Worm (Caenorhabditis elegans) whole organism, early embryonic: ENCODE results near the gene C25F9.10.

Experiments
- B0310.2 ChIP-seq: sonication (generic microtip); optimal IDR thresholded peaks from 2 replicates; lab custom pipeline; 2016; ENCODE audit warnings: mild to moderate bottlenecking, missing genetic modification characterization, missing compliant biosample characterization
- F13C5.2 ChIP-seq: sonication (generic microtip); optimal IDR thresholded peaks from 2 replicates; lab custom pipeline; 2017; ENCODE audit warnings: mild to moderate bottlenecking, missing genetic modification characterization, inconsistent platforms, missing compliant biosample characterization
- ama-1 ChIP-seq: fragments of 150-350 bp; optimal IDR thresholded peaks from 2 replicates; lab custom pipeline; 2014
- hnd-1 ChIP-seq: sonication (generic microtip); optimal IDR thresholded peaks from 2 replicates; lab custom pipeline; 2016; ENCODE audit warnings: missing genetic modification characterization, missing compliant biosample characterization
- scrt-1 ChIP-seq: fragments of 200-800 bp; sonication (Bioruptor generic); IDR thresholded peaks from 2 replicates; pipeline ENCODE4 v1.3.6; 2022; ENCODE audit warnings: missing genetic modification characterization, missing compliant biosample characterization
- tra-4 ChIP-seq: sonication (generic microtip); optimal IDR thresholded peaks from 2 replicates; lab custom pipeline; 2017; ENCODE audit warnings: missing genetic modification characterization, missing compliant biosample characterization

DNA sequence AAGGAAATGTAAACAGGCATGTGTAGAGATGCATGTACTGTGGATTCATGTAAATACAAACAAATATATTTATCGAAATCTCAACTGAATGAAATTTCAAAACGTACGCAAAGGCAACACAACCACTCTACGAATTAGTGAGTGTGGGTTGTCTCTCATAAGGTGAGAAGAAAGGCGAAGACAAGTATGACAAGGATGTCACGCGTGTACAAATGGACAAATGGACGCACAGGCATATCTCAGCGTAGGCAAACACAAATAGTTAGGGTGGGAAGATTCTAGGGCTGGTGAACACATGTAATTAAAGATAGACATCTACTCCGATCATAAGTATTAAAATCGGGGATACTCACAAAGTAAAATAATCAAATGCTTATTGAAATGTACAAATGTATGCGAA is 22.6 kb downstream of the C25F9.10 start:
- TF ChIP-seq hnd-1 (tag; lab: Kevin White, UChicago), result no peak
- TF ChIP-seq scrt-1 (GFP tag; lab: Robert Waterston, UW), result no peak
- TF ChIP-seq F13C5.2 (tag; lab: Kevin White, UChicago), result no peak
- no peak for TF ChIP-seq ama-1
- no peak for TF ChIP-seq B0310.2 (tag; lab: Kevin White, UChicago)
- TF ChIP-seq tra-4 (tag; lab: Kevin White, UChicago), result no peak
